Fruit fly (Drosophila melanogaster) whole organism, embryonic: ENCODE results near the gene CG14913.
A peak's percentile ranks its signal among the peaks of the same experiment; 100 is the strongest.

Experiments used
- ATbp ChIP-seq: fragments of 200-800 bp; sonication (Bioruptor generic); optimal IDR thresholded peaks from 2 replicates; lab custom pipeline; 2017; ENCODE audit warnings: missing biosample characterization, mild to moderate bottlenecking, missing genetic modification characterization, missing genetic modification reagents
- Ada2b ChIP-seq: fragments of 200-800 bp; sonication (Bioruptor generic); IDR thresholded peaks from 2 replicates; pipeline ENCODE4 v1.3.6; 2022; ENCODE audit warnings: missing biosample characterization, missing genetic modification characterization
- Awh ChIP-seq: fragments of 200-800 bp; sonication (Bioruptor generic); IDR thresholded peaks from 2 replicates; pipeline ENCODE4, ENCODE4 v1.3.6; 2022; ENCODE audit warnings: missing biosample characterization, missing genetic modification characterization
- BEAF-32 ChIP-seq: fragments of 200-800 bp; sonication (Bioruptor generic); optimal IDR thresholded peaks from 3 replicates; lab custom pipeline; 2017; ENCODE audit warnings: missing biosample characterization, missing genetic modification characterization, mild to moderate bottlenecking, moderate library complexity, missing genetic modification reagents
- Bteb2 ChIP-seq: fragments of 200-800 bp; sonication (Bioruptor generic); optimal IDR thresholded peaks from 2 replicates; lab custom pipeline; 2016; ENCODE audit warnings: missing biosample characterization, missing genetic modification characterization
- CG10209 ChIP-seq: fragments of 200-800 bp; sonication (Bioruptor generic); optimal IDR thresholded peaks from 3 replicates; lab custom pipeline; 2017; ENCODE audit warnings: missing biosample characterization, mild to moderate bottlenecking, missing genetic modification characterization, missing genetic modification reagents
- CG10366 ChIP-seq: fragments of 200-800 bp; sonication (Bioruptor generic); IDR thresholded peaks from 2 replicates; pipeline ENCODE4 v1.3.6; 2022; ENCODE audit warnings: missing biosample characterization, missing genetic modification characterization
- CG11093 ChIP-seq: fragments of 200-800 bp; sonication (Bioruptor generic); IDR thresholded peaks from 3 replicates; pipeline ENCODE4 v1.3.6; 2022; ENCODE audit warnings: missing biosample characterization, missing genetic modification characterization
- CG14441 ChIP-seq: fragments of 200-800 bp; sonication (Bioruptor generic); IDR thresholded peaks from 2 replicates; pipeline ENCODE4 v1.3.6; 2022; ENCODE audit warnings: missing biosample characterization, missing genetic modification characterization
- CG16815 ChIP-seq: fragments of 200-800 bp; sonication (Bioruptor generic); optimal IDR thresholded peaks from 3 replicates; lab custom pipeline; 2017; ENCODE audit warnings: missing biosample characterization, mild to moderate bottlenecking, missing genetic modification characterization
- CG16863 ChIP-seq: fragments of 200-800 bp; sonication (Bioruptor generic); optimal IDR thresholded peaks from 3 replicates; lab custom pipeline; 2016; ENCODE audit warnings: missing biosample characterization, missing genetic modification characterization
- CG17359 ChIP-seq: fragments of 200-800 bp; sonication (Bioruptor generic); optimal IDR thresholded peaks from 3 replicates; lab custom pipeline; 2018; ENCODE audit warnings: missing biosample characterization, mild to moderate bottlenecking, missing genetic modification characterization, moderate library complexity
- CG30020 ChIP-seq: fragments of 200-800 bp; optimal IDR thresholded peaks from 2 replicates; lab custom pipeline; 2019; ENCODE audit warnings: missing biosample characterization, mild to moderate bottlenecking, missing genetic modification characterization, moderate library complexity
- CG3065 ChIP-seq: fragments of 200-800 bp; sonication (Bioruptor generic); optimal IDR thresholded peaks from 2 replicates; lab custom pipeline; 2016; ENCODE audit warnings: missing biosample characterization, missing genetic modification characterization
- CG31388 ChIP-seq: fragments of 200-800 bp; sonication (Bioruptor generic); optimal IDR thresholded peaks from 2 replicates; lab custom pipeline; 2016; ENCODE audit warnings: missing biosample characterization, missing genetic modification characterization
- CG32772 ChIP-seq: fragments of 200-800 bp; sonication (Bioruptor generic); IDR thresholded peaks from 2 replicates; pipeline ENCODE4 v1.3.6; 2022; ENCODE audit warnings: missing biosample characterization, missing genetic modification characterization
- CG4707 ChIP-seq: fragments of 200-800 bp; sonication (Bioruptor generic); optimal IDR thresholded peaks from 2 replicates; lab custom pipeline; 2018; ENCODE audit warnings: missing biosample characterization, mild to moderate bottlenecking, missing genetic modification characterization, moderate library complexity
- CG4730 ChIP-seq: fragments of 200-800 bp; sonication (Bioruptor generic); IDR thresholded peaks from 2 replicates; pipeline ENCODE4 v1.3.6; 2022; ENCODE audit warnings: missing biosample characterization, missing genetic modification characterization
- CG6765 ChIP-seq: fragments of 200-800 bp; sonication (Bioruptor generic); optimal IDR thresholded peaks from 3 replicates; lab custom pipeline; 2017; ENCODE audit warnings: missing biosample characterization, mild to moderate bottlenecking, missing genetic modification characterization
- CG6854 ChIP-seq: fragments of 200-800 bp; sonication (Bioruptor generic); optimal IDR thresholded peaks from 3 replicates; lab custom pipeline; 2017; ENCODE audit warnings: missing biosample characterization, mild to moderate bottlenecking, missing genetic modification characterization
- CG7372 ChIP-seq: fragments of 200-800 bp; sonication (Bioruptor generic); IDR thresholded peaks from 2 replicates; pipeline ENCODE4 v1.3.6; 2022; ENCODE audit warnings: missing biosample characterization, missing genetic modification characterization
- CG9609 ChIP-seq: fragments of 200-800 bp; sonication (Bioruptor generic); optimal IDR thresholded peaks from 3 replicates; lab custom pipeline; 2016; ENCODE audit warnings: missing biosample characterization, missing genetic modification characterization
- CG9797 ChIP-seq: fragments of 200-800 bp; sonication (Bioruptor generic); optimal IDR thresholded peaks from 3 replicates; lab custom pipeline; 2018; ENCODE audit warnings: missing biosample characterization, mild to moderate bottlenecking, missing genetic modification characterization
- CG9876 ChIP-seq: fragments of 200-800 bp; sonication (Bioruptor generic); optimal IDR thresholded peaks from 2 replicates; lab custom pipeline; 2016; ENCODE audit warnings: missing biosample characterization, missing genetic modification characterization
- CTCF ChIP-seq: fragments of 200-800 bp; sonication (Bioruptor generic); optimal IDR thresholded peaks from 2 replicates; lab custom pipeline; 2017; ENCODE audit warnings: missing biosample characterization, mild to moderate bottlenecking, missing genetic modification characterization, moderate library complexity
- Chrac-16 ChIP-seq: fragments of 200-800 bp; sonication (Bioruptor generic); optimal IDR thresholded peaks from 3 replicates; lab custom pipeline; 2016; ENCODE audit warnings: missing biosample characterization, missing genetic modification characterization
- CkIIα-i1 ChIP-seq: fragments of 200-800 bp; sonication (Bioruptor generic); IDR thresholded peaks from 2 replicates; pipeline ENCODE4 v1.3.6; 2022; ENCODE audit warnings: missing biosample characterization, missing genetic modification characterization
- D19B ChIP-seq: fragments of 200-800 bp; sonication (Bioruptor generic); optimal IDR thresholded peaks from 2 replicates; lab custom pipeline; 2017; ENCODE audit warnings: missing biosample characterization, mild to moderate bottlenecking, missing genetic modification characterization
- Dll ChIP-seq: fragments of 200-800 bp; sonication (Bioruptor generic); IDR thresholded peaks from 4 replicates; pipeline ENCODE4 v1.3.6; 2022; ENCODE audit warnings: missing biosample characterization, missing genetic modification characterization; ENCODE audit not compliant: partially characterized antibody
- Ets65A ChIP-seq: fragments of 200-800 bp; sonication (Bioruptor generic); peaks from one replicate; lab custom pipeline; 2016; ENCODE audit warnings: missing biosample characterization, missing genetic modification characterization
- Lim3 ChIP-seq: fragments of 200-800 bp; sonication (Bioruptor generic); IDR thresholded peaks from 2 replicates; pipeline ENCODE4 v1.3.6; 2022; ENCODE audit warnings: missing biosample characterization, missing genetic modification characterization
- Med ChIP-seq: fragments of 200-800 bp; sonication (Bioruptor generic); peaks from one replicate; lab custom pipeline; 2016; ENCODE audit warnings: missing biosample characterization, missing genetic modification characterization, mild to moderate bottlenecking, inconsistent platforms, moderate library complexity
- Nf-YC ChIP-seq: fragments of 200-800 bp; optimal IDR thresholded peaks from 3 replicates; lab custom pipeline; 2019; ENCODE audit warnings: missing biosample characterization, mild to moderate bottlenecking, missing genetic modification characterization, moderate library complexity
- Oaz ChIP-seq: fragments of 200-800 bp; sonication (Bioruptor generic); IDR thresholded peaks from 2 replicates; pipeline ENCODE4 v1.3.6; 2022; ENCODE audit warnings: missing biosample characterization, missing genetic modification characterization
- Rx ChIP-seq: fragments of 200-800 bp; sonication (Bioruptor generic); IDR thresholded peaks from 2 replicates; pipeline ENCODE4 v1.3.6; 2022; ENCODE audit warnings: missing biosample characterization, missing genetic modification characterization
- Xbp1 ChIP-seq: fragments of 200-800 bp; sonication (Bioruptor generic); optimal IDR thresholded peaks from 3 replicates; lab custom pipeline; 2016; ENCODE audit warnings: missing biosample characterization, mild to moderate bottlenecking, missing genetic modification characterization
- amos ChIP-seq: fragments of 200-800 bp; sonication (Bioruptor generic); IDR thresholded peaks from 2 replicates; pipeline ENCODE4 v1.3.6; 2022; ENCODE audit warnings: missing biosample characterization, missing genetic modification characterization; ENCODE audit not compliant: partially characterized antibody
- cas ChIP-seq: fragments of 200-800 bp; sonication (Bioruptor generic); IDR thresholded peaks from 2 replicates; pipeline ENCODE4 v1.3.6; 2022; ENCODE audit warnings: missing biosample characterization, missing genetic modification characterization
- caup ChIP-seq: fragments of 200-800 bp; sonication (Bioruptor generic); optimal IDR thresholded peaks from 3 replicates; lab custom pipeline; 2017; ENCODE audit warnings: missing biosample characterization, mild to moderate bottlenecking, missing genetic modification characterization, moderate library complexity; ENCODE audit not compliant: severe bottlenecking
- chif ChIP-seq, 2 experiments: fragments of 200-800 bp; sonication (Bioruptor generic); optimal IDR thresholded peaks; 3 replicates each; lab custom pipeline; 2016; ENCODE audit warnings: missing biosample characterization in 2 of 2, missing genetic modification characterization in 2 of 2
- chn ChIP-seq: fragments of 200-800 bp; sonication (Bioruptor generic); optimal IDR thresholded peaks from 2 replicates; lab custom pipeline; 2016; ENCODE audit warnings: missing biosample characterization, missing genetic modification characterization
- ci ChIP-seq: fragments of 200-800 bp; sonication (Bioruptor generic); IDR thresholded peaks from 3 replicates; pipeline ENCODE4 v1.3.6; 2022; ENCODE audit warnings: missing biosample characterization, missing genetic modification characterization
- ems ChIP-seq: fragments of 200-800 bp; sonication (Bioruptor generic); optimal IDR thresholded peaks from 3 replicates; lab custom pipeline; 2016; ENCODE audit warnings: missing biosample characterization, missing genetic modification characterization
- fru ChIP-seq: fragments of >200 bp; optimal IDR thresholded peaks from 2 replicates; lab custom pipeline; 2017
- h ChIP-seq: fragments of >200 bp; optimal IDR thresholded peaks from 2 replicates; lab custom pipeline; 2017
- insv ChIP-seq, 2 experiments: fragments of 200-800 bp; sonication (Bioruptor generic); optimal IDR thresholded peaks; 3 replicates each; lab custom pipeline; 2016 to 2018; ENCODE audit warnings: missing biosample characterization in 2 of 2, missing genetic modification characterization in 2 of 2
- lab ChIP-seq: fragments of 200-800 bp; sonication (Bioruptor generic); optimal IDR thresholded peaks from 3 replicates; lab custom pipeline; 2017; ENCODE audit warnings: missing biosample characterization, missing genetic modification characterization, mild to moderate bottlenecking, moderate library complexity, missing genetic modification reagents
- repo ChIP-seq: fragments of 200-800 bp; sonication (Bioruptor generic); optimal IDR thresholded peaks from 2 replicates; lab custom pipeline; 2016; ENCODE audit warnings: missing biosample characterization, missing genetic modification characterization
- sc ChIP-seq, 3 experiments: fragments of >200 bp in 2 of 3; fragments of 200-800 bp in 1 of 3; sonication (Bioruptor generic) in 1 of 3; optimal IDR thresholded peaks; 2 replicates in 2 of 3; 3 replicates in 1 of 3; lab custom pipeline; 2017; ENCODE audit warnings: mild to moderate bottlenecking in 1 of 3, missing biosample characterization in 1 of 3, missing genetic modification characterization in 1 of 3, missing genetic modification reagents in 1 of 3
- so ChIP-seq: fragments of 200-800 bp; sonication (Bioruptor generic); IDR thresholded peaks from 3 replicates; pipeline ENCODE4 v1.3.6; 2022; ENCODE audit warnings: missing biosample characterization, missing genetic modification characterization
- toy ChIP-seq: fragments of 200-800 bp; sonication (Bioruptor generic); IDR thresholded peaks from 2 replicates; pipeline ENCODE4 v1.3.6; 2022; ENCODE audit warnings: missing biosample characterization, missing genetic modification characterization
- vfl ChIP-seq: fragments of 200-800 bp; sonication (Bioruptor generic); optimal IDR thresholded peaks from 2 replicates; lab custom pipeline; 2016; ENCODE audit warnings: missing biosample characterization, missing genetic modification characterization
- vvl ChIP-seq: fragments of 200-800 bp; sonication (Bioruptor generic); IDR thresholded peaks from 2 replicates; pipeline ENCODE4 v1.3.6; 2022; ENCODE audit warnings: missing biosample characterization, missing genetic modification characterization

CG14913 gene

DNA sequence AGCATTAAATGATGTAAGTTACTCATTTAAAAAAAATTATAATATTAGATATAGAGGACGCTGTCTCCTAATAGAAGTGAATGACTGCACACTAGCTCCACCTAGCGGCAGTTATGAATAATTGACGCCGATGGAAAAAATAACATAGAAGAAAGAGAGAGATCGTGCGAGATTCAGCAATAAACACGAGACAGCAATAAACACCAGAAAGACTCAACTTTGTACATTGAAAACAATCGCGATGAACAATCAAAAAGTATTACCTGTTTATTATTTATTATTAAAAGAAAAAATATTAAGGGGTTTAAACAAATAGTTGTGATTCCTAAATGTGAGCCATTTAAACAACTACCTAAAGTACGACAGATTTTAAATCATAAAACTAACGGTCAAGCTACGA, 30.7 kb upstream of the CG14913 start (continued):
- TF ChIP-seq BEAF-32 (no peak), CG6854 (GFP tag; lab: Kevin White, UChicago) (no peak), Lim3 (GFP tag; lab: Robert Waterston, UW) (no peak), vvl (0 out of 2 replicates have a peak, but pooled peaks have one; percentile 28), Bteb2 (GFP tag; lab: Kevin White, UChicago) (no peak), CG14441 (GFP tag; lab: Robert Waterston, UW) (peak; percentile 65), CG31388 (GFP tag; lab: Kevin White, UChicago) (no peak), vfl (GFP tag; lab: Kevin White, UChicago) (no peak), CG17359 (tag; lab: Kevin White, UChicago) (peak; percentile 61), Ets65A (GFP tag; lab: Kevin White, UChicago) (peak; percentile 77), Oaz (GFP tag; lab: Robert Waterston, UW) (no peak), CG11093 (GFP tag; lab: Robert Waterston, UW) (no peak), chif (GFP tag; optimal IDR thresholded peaks at IDR 0.05; lab: Kevin White, UChicago) (no peak), amos (GFP tag; lab: Robert Waterston, UW) (no peak), caup (peak; percentile 36), CG10209 (GFP tag; lab: Kevin White, UChicago) (no peak), CG10366 (GFP tag; lab: Robert Waterston, UW) (no peak), Awh (GFP tag; lab: Robert Waterston, UW) (peak; percentile 48; the same call in 1 of the 2 replicates), ems (GFP tag; lab: Kevin White, UChicago) (no peak), CG32772 (peak; percentile 63; the same call in 1 of the 2 replicates), fru (lab: Kevin White, UChicago) (no peak), CG9876 (GFP tag; lab: Kevin White, UChicago) (no peak), insv (GFP tag; optimal IDR thresholded peaks at IDR 0.05; lab: Kevin White, UChicago) (no peak), cas (GFP tag; lab: Robert Waterston, UW) (no peak), D19B (GFP tag; lab: Kevin White, UChicago) (no peak), CG4707 (no peak), toy (no peak), CG6765 (no peak), ATbp (GFP tag; lab: Kevin White, UChicago) (no peak), CG9797 (no peak), h (lab: Kevin White, UChicago) (no peak), Rx (GFP tag; lab: Robert Waterston, UW) (no peak), CG30020 (no peak), Xbp1 (no peak), CG9609 (GFP tag; lab: Kevin White, UChicago) (no peak), CG7372 (GFP tag; lab: Robert Waterston, UW) (no peak), sc (optimal IDR thresholded peaks at IDR 0.05; lab: Kevin White, UChicago) (no peak), sc (GFP tag; optimal IDR thresholded peaks at IDR 0.05; lab: Kevin White, UChicago) (no peak), CkIIα-i1 (GFP tag; lab: Robert Waterston, UW) (no peak), chn (GFP tag; lab: Kevin White, UChicago) (no peak), Dll (GFP tag; lab: Robert Waterston, UW) (no peak), so (GFP tag; lab: Robert Waterston, UW) (0 out of 3 replicates have a peak, but pooled peaks have one; percentile 62), CG3065 (GFP tag; lab: Kevin White, UChicago) (no peak), Med (peak; percentile 75), repo (GFP tag; lab: Kevin White, UChicago) (no peak), Nf-YC (tag; lab: Kevin White, UChicago) (no peak), CTCF (peak; percentile 97), CG16863 (GFP tag; lab: Kevin White, UChicago) (no peak), Chrac-16 (GFP tag; lab: Kevin White, UChicago) (no peak), ci (GFP tag; lab: Robert Waterston, UW) (no peak), Ada2b (GFP tag; lab: Robert Waterston, UW) (no peak), lab (GFP tag; lab: Kevin White, UChicago) (no peak), CG4730 (GFP tag; lab: Robert Waterston, UW) (0 out of 2 replicates have a peak, but pooled peaks have one; percentile 23), CG16815 (GFP tag; lab: Kevin White, UChicago) (no peak)
